Fruit fly (Drosophila melanogaster): ENCODE measurements around the gene CG13066.

The CG13066 gene

dm6 chr3L:16286258-16286657 lies 13.5 kb downstream of the CG13066 start (continued):
- TF ChIP-seq grau (tag; optimal IDR thresholded peaks at IDR 0.05) (peak; percentile 35), insv (GFP tag; optimal IDR thresholded peaks at IDR 0.05) (no peak), CG10209 (GFP tag; optimal IDR thresholded peaks at IDR 0.05) (no peak), Camta (GFP tag; optimal IDR thresholded peaks at IDR 0.05) (no peak), yki (optimal IDR thresholded peaks at IDR 0.05) (no peak), Hmx (GFP tag; optimal IDR thresholded peaks at IDR 0.05) (no peak), crc (GFP tag; optimal IDR thresholded peaks at IDR 0.05) (no peak), CG9932 (GFP tag; IDR thresholded peaks at IDR 0.05) (no peak), az2 (GFP tag; optimal IDR thresholded peaks at IDR 0.05) (no peak), tap (tag; optimal IDR thresholded peaks at IDR 0.05) (peak; percentile 40), pfk (GFP tag; optimal IDR thresholded peaks at IDR 0.05) (no peak), HmgD (GFP tag; optimal IDR thresholded peaks at IDR 0.05) (no peak), CG12299 (tag; optimal IDR thresholded peaks at IDR 0.05) (no peak), run (tag; optimal IDR thresholded peaks at IDR 0.05) (peak; percentile 6), Hr51 (GFP tag; optimal IDR thresholded peaks at IDR 0.05) (peak in 1 of 2 experiments; percentile 67), Ravus (GFP tag; IDR thresholded peaks at IDR 0.05) (no peak), CG3838 (GFP tag; optimal IDR thresholded peaks at IDR 0.05) (no peak), CG17568 (GFP tag; optimal IDR thresholded peaks at IDR 0.05) (no peak), Asciz (GFP tag; optimal IDR thresholded peaks at IDR 0.05) (no peak), dmrt99B (tag; optimal IDR thresholded peaks at IDR 0.05) (peak; percentile 67), HLH54F (GFP tag; optimal IDR thresholded peaks at IDR 0.05) (no peak), nmo (GFP tag; optimal IDR thresholded peaks at IDR 0.05) (no peak), HmgZ (tag; optimal IDR thresholded peaks at IDR 0.05) (no peak), Meics (GFP tag; optimal IDR thresholded peaks at IDR 0.05) (no peak), CG10366 (GFP tag; IDR thresholded peaks at IDR 0.05) (no peak), Atf6 (GFP tag; IDR thresholded peaks at IDR 0.05) (no peak), pnt (GFP tag; optimal IDR thresholded peaks at IDR 0.05) (peak; percentile 3), jing (GFP tag; optimal IDR thresholded peaks at IDR 0.05) (no peak), CG32772 (GFP tag; IDR thresholded peaks at IDR 0.05) (0 out of 2 replicates have a peak, but pooled peaks have one; percentile 8), pan (optimal IDR thresholded peaks at IDR 0.05) (no peak), pan (GFP tag; optimal IDR thresholded peaks at IDR 0.05 in 1 of 2, IDR thresholded peaks at IDR 0.05 in 1 of 2) (peak in 1 of 2 experiments; percentile 56), ase (GFP tag; IDR thresholded peaks at IDR 0.05) (no peak), sens (GFP tag) (peak; percentile 74), CG17912 (GFP tag; optimal IDR thresholded peaks at IDR 0.05) (no peak), CG10431 (GFP tag; optimal IDR thresholded peaks at IDR 0.05) (no peak), PHDP (tag; optimal IDR thresholded peaks at IDR 0.05) (no peak), CG14860 (GFP tag; IDR thresholded peaks at IDR 0.05; ENCODE audit: partially characterized antibody) (no peak), tgo (GFP tag; IDR thresholded peaks at IDR 0.05) (peak; percentile 35; the same call in 2 of the 3 replicates), CG10654 (GFP tag; optimal IDR thresholded peaks at IDR 0.05) (no peak), Med (GFP tag) (peak; percentile 79), CG4820 (GFP tag; optimal IDR thresholded peaks at IDR 0.05) (no peak), sqz (GFP tag; optimal IDR thresholded peaks at IDR 0.05) (no peak), CG13296 (GFP tag; optimal IDR thresholded peaks at IDR 0.05) (peak; percentile 23), ranshi (GFP tag; IDR thresholded peaks at IDR 0.05) (peak; percentile 24; the same call in 1 of the 2 replicates), CG2678 (tag; optimal IDR thresholded peaks at IDR 0.05) (peak; percentile 61), CG18476 (GFP tag; optimal IDR thresholded peaks at IDR 0.05) (no peak), CG6683 (GFP tag; optimal IDR thresholded peaks at IDR 0.05) (no peak), NC2α (GFP tag; optimal IDR thresholded peaks at IDR 0.05) (no peak), CG10274 (GFP tag; optimal IDR thresholded peaks at IDR 0.05) (no peak), CG10147 (GFP tag; optimal IDR thresholded peaks at IDR 0.05) (no peak), Neu2 (GFP tag; optimal IDR thresholded peaks at IDR 0.05; ENCODE audit: borderline replicate concordance) (no peak), CG8359 (GFP tag; optimal IDR thresholded peaks at IDR 0.05; ENCODE audit: borderline replicate concordance) (no peak)
